Worm (Caenorhabditis elegans): ENCODE results near the gene ooc-3.

ooc-3 gene

DNA sequence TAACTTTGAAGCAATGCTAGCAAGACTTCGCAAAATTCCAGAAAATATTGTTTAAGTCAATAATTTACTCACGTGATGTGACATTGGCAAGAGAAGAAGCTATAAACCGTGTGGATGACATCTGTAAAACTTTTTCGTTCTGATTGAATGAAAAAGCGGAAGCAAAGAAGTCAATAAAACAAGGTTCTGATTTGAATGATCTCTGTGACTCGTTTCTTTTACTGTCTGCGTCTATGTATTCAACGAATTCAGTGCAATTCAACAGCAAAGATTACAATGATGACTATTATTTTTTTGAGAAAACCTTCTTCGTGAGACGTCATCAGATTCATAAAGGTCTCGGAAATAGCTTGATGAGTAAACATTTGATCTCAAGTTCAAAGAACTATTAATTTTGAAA, 2.3 kb downstream of the ooc-3 start, which contains the start of gene hacl-1:
Gene hacl-1, minus strand, starts transcription at position 121 of the 400 bp plus-strand sequence.
- TF ChIP-seq aly-1 (tag; optimal IDR thresholded peaks at IDR 0.05) = no peak
- TF ChIP-seq ceh-36 (tag; optimal IDR thresholded peaks at IDR 0.05) = no peak
- TF ChIP-seq tbx-11 (GFP tag; IDR thresholded peaks at IDR 0.05) = no peak
- no peak for TF ChIP-seq ama-1 (optimal IDR thresholded peaks at IDR 0.05)
- no peak for TF ChIP-seq hnd-1 (tag; optimal IDR thresholded peaks at IDR 0.05)
- no peak for TF ChIP-seq B0310.2 (tag; optimal IDR thresholded peaks at IDR 0.05)
- TF ChIP-seq tra-4 (tag; optimal IDR thresholded peaks at IDR 0.05) = no peak
- no peak for TF ChIP-seq sea-1 (GFP tag; conservative IDR thresholded peaks at IDR 0.05)
- TF ChIP-seq ceh-13 (GFP tag; optimal IDR thresholded peaks at IDR 0.05) = no peak
- TF ChIP-seq ets-7 (tag; optimal IDR thresholded peaks at IDR 0.05) = no peak
- no peak for TF ChIP-seq hmg-4 (GFP tag; optimal IDR thresholded peaks at IDR 0.05)
- TF ChIP-seq flt-1 (GFP tag; IDR thresholded peaks at IDR 0.05) = no peak

- TF ChIP-seq hnd-1 (tag; optimal IDR thresholded peaks at IDR 0.05) (no peak), hmg-4 (GFP tag; optimal IDR thresholded peaks at IDR 0.05) (no peak), flt-1 (GFP tag; IDR thresholded peaks at IDR 0.05) (no peak), hmbx-1 (tag; optimal IDR thresholded peaks at IDR 0.05) (no peak), ceh-36 (tag; optimal IDR thresholded peaks at IDR 0.05) (no peak), pes-1 (GFP tag; IDR thresholded peaks at IDR 0.05) (no peak), ceh-13 (GFP tag; optimal IDR thresholded peaks at IDR 0.05) (no peak), aly-1 (tag; optimal IDR thresholded peaks at IDR 0.05) (no peak), tra-4 (tag; optimal IDR thresholded peaks at IDR 0.05) (no peak)
Observed at ce11 chrII:11487999-11488398, 7.1 kb downstream of the ooc-3 start, which contains the start of gene B0334.13. B0334.13 (plus strand) TSS chrII:11488299.

ce11 chrII:11486698-11487234, 8.4 kb downstream of the ooc-3 start, which contains the start of gene ttr-18:
ttr-18 (minus strand) TSS chrII:11486748.
- TF ChIP-seq F13C5.2 (tag; optimal IDR thresholded peaks at IDR 0.05) (no peak), hmbx-1 (tag; optimal IDR thresholded peaks at IDR 0.05) (no peak), tbx-11 (GFP tag; IDR thresholded peaks at IDR 0.05) (no peak), pes-1 (GFP tag; IDR thresholded peaks at IDR 0.05) (no peak), tra-4 (tag; optimal IDR thresholded peaks at IDR 0.05) (no peak)

DNA sequence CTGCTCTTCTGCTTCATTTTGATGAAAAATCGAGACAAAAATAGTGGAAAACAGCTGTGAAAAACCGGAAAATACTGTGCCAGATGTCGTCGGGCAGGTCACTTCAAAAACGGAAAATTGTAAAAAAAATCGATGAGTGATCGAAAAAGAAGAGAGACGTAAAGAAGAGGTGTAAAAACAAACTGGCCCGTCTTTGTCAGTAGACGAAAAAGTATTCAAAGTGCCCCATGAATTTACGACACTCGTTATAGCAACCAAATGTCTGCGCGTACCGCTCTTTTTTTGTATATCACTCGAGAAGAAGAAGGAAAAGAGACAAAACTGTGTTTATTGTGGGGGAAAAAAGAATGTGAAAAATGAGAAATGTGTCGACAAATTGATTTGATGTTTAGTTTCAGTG, 9.9 kb downstream of the ooc-3 start, which contains the start of gene twk-5:
Gene twk-5, minus strand, starts transcription at position 101 of the 400 bp plus-strand sequence.
- TF ChIP-seq pes-1 (GFP tag; IDR thresholded peaks at IDR 0.05) (no peak), B0310.2 (tag; optimal IDR thresholded peaks at IDR 0.05) (no peak)

DNA sequence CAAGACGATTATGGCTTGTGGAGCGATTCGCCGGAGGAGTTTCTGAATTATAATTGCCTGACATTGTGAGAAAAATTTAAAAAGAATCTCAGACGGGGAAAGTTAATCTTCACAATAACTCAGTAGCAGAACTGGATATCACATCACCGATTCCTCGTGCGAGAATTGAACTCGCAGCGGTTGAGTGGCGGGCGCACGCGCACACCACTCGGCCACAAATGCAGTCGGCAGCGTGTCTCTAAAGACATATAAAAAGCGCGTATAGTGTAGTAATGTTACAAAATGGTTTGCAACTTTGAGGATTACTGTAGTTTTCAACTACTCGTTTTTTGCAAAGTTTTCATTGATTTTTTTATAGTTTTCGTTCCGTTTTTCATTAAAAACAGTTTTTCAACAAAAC, 10.5 kb downstream of the ooc-3 start:
- TF ChIP-seq hnd-1 (tag; optimal IDR thresholded peaks at IDR 0.05) (peak; percentile 94), ceh-13 (GFP tag; optimal IDR thresholded peaks at IDR 0.05) (peak; percentile 93), ets-7 (tag; optimal IDR thresholded peaks at IDR 0.05) (peak; percentile 89), B0310.2 (tag; optimal IDR thresholded peaks at IDR 0.05) (peak; percentile 97), tbx-37 (GFP tag; conservative IDR thresholded peaks at IDR 0.05) (peak; percentile 98), hmg-4 (GFP tag; optimal IDR thresholded peaks at IDR 0.05) (peak; percentile 98), F13C5.2 (tag; optimal IDR thresholded peaks at IDR 0.05) (peak; percentile 97), hmbx-1 (tag; optimal IDR thresholded peaks at IDR 0.05) (peak; percentile 89), aly-1 (tag; optimal IDR thresholded peaks at IDR 0.05) (peak; percentile 97), tra-4 (tag; optimal IDR thresholded peaks at IDR 0.05) (peak; percentile 93), pes-1 (GFP tag; IDR thresholded peaks at IDR 0.05) (peak; percentile 97), flt-1 (GFP tag; IDR thresholded peaks at IDR 0.05) (peak; percentile 97), scrt-1 (GFP tag; IDR thresholded peaks at IDR 0.05) (peak; percentile 95), sea-1 (GFP tag; conservative IDR thresholded peaks at IDR 0.05) (peak; percentile 97), ceh-36 (tag; optimal IDR thresholded peaks at IDR 0.05) (peak; percentile 97), tbx-11 (GFP tag; IDR thresholded peaks at IDR 0.05) (peak; percentile 96), ama-1 (optimal IDR thresholded peaks at IDR 0.05) (no peak)

DNA sequence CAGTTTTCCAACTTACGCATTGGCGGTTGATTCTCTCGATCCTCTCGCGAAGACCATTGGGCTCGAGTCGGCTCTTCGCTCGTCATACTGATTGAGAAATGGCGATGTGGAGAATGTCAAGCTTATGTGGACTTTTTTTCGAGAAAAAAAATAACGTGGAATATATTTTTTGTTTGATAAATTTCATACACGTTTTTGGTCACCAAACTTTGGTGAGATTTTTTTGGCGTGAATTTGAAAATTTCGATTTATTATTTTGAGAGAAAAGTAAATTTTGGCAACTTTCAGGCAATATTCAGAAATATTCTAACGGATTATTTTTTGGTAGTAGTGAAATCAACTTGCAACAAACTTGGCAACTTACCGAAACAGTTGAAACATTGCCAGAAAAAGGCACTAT, 16.0 kb downstream of the ooc-3 start, which contains the start of gene W02B12.12:
Gene W02B12.12, minus strand, starts transcription at position 101 of the 400 bp plus-strand sequence.
- TF ChIP-seq ets-7 (tag; optimal IDR thresholded peaks at IDR 0.05) = no peak
- TF ChIP-seq F13C5.2 (tag; optimal IDR thresholded peaks at IDR 0.05) = no peak
- TF ChIP-seq hmg-4 (GFP tag; optimal IDR thresholded peaks at IDR 0.05) = no peak
- no peak for TF ChIP-seq tra-4 (tag; optimal IDR thresholded peaks at IDR 0.05)
- no peak for TF ChIP-seq ama-1 (optimal IDR thresholded peaks at IDR 0.05)
- no peak for TF ChIP-seq scrt-1 (GFP tag; IDR thresholded peaks at IDR 0.05)
- no peak for TF ChIP-seq tbx-37 (GFP tag; conservative IDR thresholded peaks at IDR 0.05)
- TF ChIP-seq tbx-11 (GFP tag; IDR thresholded peaks at IDR 0.05) = no peak
- TF ChIP-seq pes-1 (GFP tag; IDR thresholded peaks at IDR 0.05) = no peak
- no peak for TF ChIP-seq aly-1 (tag; optimal IDR thresholded peaks at IDR 0.05)
- TF ChIP-seq flt-1 (GFP tag; IDR thresholded peaks at IDR 0.05) = no peak
- no peak for TF ChIP-seq hnd-1 (tag; optimal IDR thresholded peaks at IDR 0.05)
- TF ChIP-seq ceh-36 (tag; optimal IDR thresholded peaks at IDR 0.05) = no peak
- TF ChIP-seq hmbx-1 (tag; optimal IDR thresholded peaks at IDR 0.05) = no peak
- no peak for TF ChIP-seq sea-1 (GFP tag; conservative IDR thresholded peaks at IDR 0.05)
- no peak for TF ChIP-seq ceh-13 (GFP tag; optimal IDR thresholded peaks at IDR 0.05)
- TF ChIP-seq B0310.2 (tag; optimal IDR thresholded peaks at IDR 0.05) = no peak

ce11 chrII:11476410-11476809, 18.7 kb downstream of the ooc-3 start, which contains the start of gene W02B12.16:
W02B12.16 (minus strand) TSS chrII:11476510.
- TF ChIP-seq hnd-1 (tag; optimal IDR thresholded peaks at IDR 0.05) = no peak
- no peak for TF ChIP-seq hmbx-1 (tag; optimal IDR thresholded peaks at IDR 0.05)
- TF ChIP-seq scrt-1 (GFP tag; IDR thresholded peaks at IDR 0.05) = no peak

All from whole organism, early embryonic.